Worm (Caenorhabditis elegans) whole organism, L2 larva: ENCODE results near the gene gldi-7.

ENCODE experiments used
- R02D3.7 ChIP-seq: fragments of 150-350 bp; optimal IDR thresholded peaks from 2 replicates; lab custom pipeline; 2014; ENCODE audit warnings: missing biosample characterization, missing genetic modification characterization
- ama-1 ChIP-seq: fragments of 150-350 bp; optimal IDR thresholded peaks from 2 replicates; lab custom pipeline; 2018; ENCODE audit warnings: inconsistent platforms
- blmp-1 ChIP-seq: sonication (generic microtip); optimal IDR thresholded peaks from 2 replicates; lab custom pipeline; 2017; ENCODE audit warnings: missing genetic modification characterization, mild to moderate bottlenecking, missing compliant biosample characterization, antibody characterized with exemption, moderate library complexity; ENCODE audit not compliant: insufficient read depth
- dmd-4 ChIP-seq: sonication (generic microtip); optimal IDR thresholded peaks from 2 replicates; lab custom pipeline; 2017; ENCODE audit warnings: missing biosample characterization, missing genetic modification characterization
- elt-3 ChIP-seq: sonication (generic microtip); optimal IDR thresholded peaks from 2 replicates; lab custom pipeline; 2017; ENCODE audit warnings: missing biosample characterization, missing genetic modification characterization
- gmeb-1 ChIP-seq: fragments of 150-350 bp; optimal IDR thresholded peaks from 2 replicates; lab custom pipeline; 2014; ENCODE audit warnings: missing biosample characterization, missing genetic modification characterization
- mab-5 ChIP-seq: fragments of 150-350 bp; optimal IDR thresholded peaks from 2 replicates; lab custom pipeline; 2014; ENCODE audit warnings: missing biosample characterization, missing genetic modification characterization
- nhr-237 ChIP-seq: fragments of 150-350 bp; optimal IDR thresholded peaks from 2 replicates; lab custom pipeline; 2014; ENCODE audit warnings: missing biosample characterization, missing genetic modification characterization
- skn-1 ChIP-seq: sonication (generic microtip); optimal IDR thresholded peaks from 2 replicates; lab custom pipeline; 2017; ENCODE audit warnings: missing biosample characterization, missing genetic modification characterization
- snpc-4 ChIP-seq: fragments of 150-350 bp; optimal IDR thresholded peaks from 2 replicates; lab custom pipeline; 2014; ENCODE audit warnings: missing biosample characterization, missing genetic modification characterization
- unc-39 ChIP-seq: fragments of 150-350 bp; optimal IDR thresholded peaks from 2 replicates; lab custom pipeline; 2014; ENCODE audit warnings: missing biosample characterization, missing genetic modification characterization
- unc-62 ChIP-seq: fragments of 150-350 bp; optimal IDR thresholded peaks from 2 replicates; lab custom pipeline; 2014; ENCODE audit warnings: missing biosample characterization, missing genetic modification reagents, missing genetic modification characterization

DNA sequence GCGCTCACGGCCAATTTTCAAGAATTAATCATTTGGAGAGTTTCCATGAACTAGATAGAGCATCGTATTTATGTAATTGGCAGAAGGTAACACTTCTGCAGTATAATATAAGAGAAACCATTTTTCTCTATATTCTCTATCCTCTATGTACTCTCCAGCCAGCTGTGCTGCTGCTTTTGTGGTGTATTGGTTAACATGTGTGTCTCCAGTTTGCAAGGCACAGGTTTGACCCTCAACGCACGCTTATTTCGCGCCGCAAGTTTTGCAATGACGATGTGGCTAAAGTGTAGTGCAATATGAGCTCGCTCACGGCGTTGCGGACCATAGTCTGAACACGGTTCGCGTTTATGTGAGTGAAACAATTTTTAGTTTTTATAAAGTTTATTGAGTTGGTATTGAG lies 16.0 kb upstream of the gldi-7 start:
- TF ChIP-seq blmp-1 (tag; lab: Kevin White, UChicago) (no peak), nhr-237 (no peak), snpc-4 (tag; lab: Kevin White, UChicago) (no peak), mab-5 (tag; lab: Kevin White, UChicago) (peak; percentile 3), unc-39 (tag; lab: Kevin White, UChicago) (no peak), unc-62 (GFP tag; lab: Kevin White, UChicago) (no peak), elt-3 (tag; lab: Kevin White, UChicago) (no peak), ama-1 (no peak), gmeb-1 (tag; lab: Kevin White, UChicago) (no peak), dmd-4 (tag; lab: Kevin White, UChicago) (no peak), R02D3.7 (tag; lab: Kevin White, UChicago) (no peak), skn-1 (tag; lab: Kevin White, UChicago) (no peak)
